Fruit fly (Drosophila melanogaster) whole organism, pupa: ENCODE results near the gene Fuca.

Experiments used
- CG14655 ChIP-seq: fragments of 200-800 bp; sonication (Bioruptor generic); optimal IDR thresholded peaks from 3 replicates; lab custom pipeline; 2017; ENCODE audit warnings: mild to moderate bottlenecking, missing biosample characterization, missing genetic modification reagents, missing genetic modification characterization
- CG15710 ChIP-seq: fragments of 200-800 bp; sonication (Bioruptor generic); optimal IDR thresholded peaks from 2 replicates; lab custom pipeline; 2018; ENCODE audit warnings: missing biosample characterization, mild to moderate bottlenecking, missing genetic modification characterization, moderate library complexity
- CG4496 ChIP-seq: fragments of 200-800 bp; sonication (Bioruptor generic); IDR thresholded peaks from 3 replicates; pipeline ENCODE4 v1.3.6; 2022; ENCODE audit warnings: missing biosample characterization, missing genetic modification characterization
- CG8301 ChIP-seq: fragments of 200-800 bp; sonication (Bioruptor generic); optimal IDR thresholded peaks from 2 replicates; lab custom pipeline; 2018; ENCODE audit warnings: missing biosample characterization, mild to moderate bottlenecking, missing genetic modification characterization
- D1 ChIP-seq: fragments of 200-800 bp; sonication (Bioruptor generic); optimal IDR thresholded peaks from 2 replicates; lab custom pipeline; 2018; ENCODE audit warnings: missing biosample characterization, mild to moderate bottlenecking, missing genetic modification characterization, moderate library complexity
- Ets98B ChIP-seq: fragments of 200-800 bp; sonication (Bioruptor generic); IDR thresholded peaks from 2 replicates; pipeline ENCODE4 v1.3.6; 2022; ENCODE audit warnings: missing biosample characterization, missing genetic modification characterization
- Snoo ChIP-seq: fragments of 200-800 bp; sonication (Bioruptor generic); optimal IDR thresholded peaks from 3 replicates; lab custom pipeline; 2017; ENCODE audit warnings: missing biosample characterization, mild to moderate bottlenecking, missing genetic modification characterization, inconsistent platforms
- gl ChIP-seq: fragments of 200-800 bp; sonication (Bioruptor generic); optimal IDR thresholded peaks from 2 replicates; lab custom pipeline; 2018; ENCODE audit warnings: missing biosample characterization, mild to moderate bottlenecking, missing genetic modification characterization
- rn ChIP-seq: fragments of 200-800 bp; sonication (Bioruptor generic); IDR thresholded peaks from 2 replicates; pipeline ENCODE4 v1.3.6; 2022; ENCODE audit warnings: missing biosample characterization, missing genetic modification characterization

- TF ChIP-seq CG14655 (GFP tag; lab: Kevin White, UChicago) (peak; percentile 71), gl (tag; lab: Kevin White, UChicago) (peak; percentile 62), CG8301 (tag; lab: Kevin White, UChicago) (peak; percentile 82), Snoo (tag; lab: Kevin White, UChicago) (no peak), D1 (peak; percentile 17), Ets98B (GFP tag; lab: Robert Waterston, UW) (peak; percentile 28; the same call in 1 of the 2 replicates), CG15710 (peak; percentile 54), CG4496 (peak; percentile 48; the same call in 1 of the 3 replicates), rn (no peak)
Measured at dm6 chr3L:11555662-11556460, 33.3 kb upstream of the Fuca start.
